Fruit fly (Drosophila melanogaster) whole organism, embryonic: ENCODE data around the gene CG15429.

Experiments
- Atf6 ChIP-seq: fragments of 200-800 bp; sonication (Bioruptor generic); IDR thresholded peaks from 2 replicates; pipeline ENCODE4 v1.3.6; 2022; ENCODE audit warnings: missing biosample characterization, missing genetic modification characterization
- Bgb ChIP-seq: fragments of 200-800 bp; sonication (Bioruptor generic); IDR thresholded peaks from 2 replicates; pipeline ENCODE4 v1.3.6; 2022; ENCODE audit warnings: missing biosample characterization, missing genetic modification characterization; ENCODE audit not compliant: partially characterized antibody
- Bteb2 ChIP-seq: fragments of 200-800 bp; sonication (Bioruptor generic); optimal IDR thresholded peaks from 2 replicates; lab custom pipeline; 2016; ENCODE audit warnings: missing biosample characterization, missing genetic modification characterization
- CG10543 ChIP-seq: fragments of 200-800 bp; sonication (Bioruptor generic); optimal IDR thresholded peaks from 3 replicates; lab custom pipeline; 2017; ENCODE audit warnings: missing biosample characterization, mild to moderate bottlenecking, missing genetic modification characterization, moderate library complexity
- CG11398 ChIP-seq: fragments of 200-800 bp; sonication (Bioruptor generic); optimal IDR thresholded peaks from 2 replicates; lab custom pipeline; 2016; ENCODE audit warnings: missing biosample characterization, missing genetic modification characterization
- CG12155 ChIP-seq: fragments of 200-800 bp; sonication (Bioruptor generic); optimal IDR thresholded peaks from 3 replicates; lab custom pipeline; 2016; ENCODE audit warnings: missing biosample characterization, missing genetic modification characterization
- CG12769 ChIP-seq: fragments of 200-800 bp; sonication (Bioruptor generic); optimal IDR thresholded peaks from 2 replicates; lab custom pipeline; 2019; ENCODE audit warnings: missing biosample characterization, mild to moderate bottlenecking, missing genetic modification characterization, moderate library complexity
- CG13296 ChIP-seq: fragments of 200-800 bp; sonication (Bioruptor generic); optimal IDR thresholded peaks from 3 replicates; lab custom pipeline; 2018; ENCODE audit warnings: missing biosample characterization, mild to moderate bottlenecking, missing genetic modification characterization
- CG13894 ChIP-seq: fragments of 200-800 bp; sonication (Bioruptor generic); optimal IDR thresholded peaks from 3 replicates; lab custom pipeline; 2018; ENCODE audit warnings: missing biosample characterization, mild to moderate bottlenecking, missing genetic modification characterization, moderate library complexity
- CG15073 ChIP-seq: fragments of 200-800 bp; sonication (Bioruptor generic); optimal IDR thresholded peaks from 2 replicates; lab custom pipeline; 2016; ENCODE audit warnings: missing biosample characterization, missing genetic modification characterization
- CG15479 ChIP-seq: fragments of 200-800 bp; sonication (Bioruptor generic); optimal IDR thresholded peaks from 3 replicates; lab custom pipeline; 2019; ENCODE audit warnings: missing biosample characterization, mild to moderate bottlenecking, missing genetic modification characterization, moderate library complexity
- CG15601 ChIP-seq: fragments of 200-800 bp; sonication (Bioruptor generic); optimal IDR thresholded peaks from 3 replicates; lab custom pipeline; 2019; ENCODE audit warnings: missing biosample characterization, mild to moderate bottlenecking, missing genetic modification characterization, moderate library complexity
- CG2199 ChIP-seq: fragments of 200-800 bp; sonication (Bioruptor generic); IDR thresholded peaks from 3 replicates; pipeline ENCODE4 v1.3.6; 2022; ENCODE audit warnings: missing biosample characterization, missing genetic modification characterization
- CG3407 ChIP-seq: fragments of 200-800 bp; sonication (Bioruptor generic); optimal IDR thresholded peaks from 2 replicates; lab custom pipeline; 2018; ENCODE audit warnings: missing biosample characterization, mild to moderate bottlenecking, missing genetic modification characterization
- CG3838 ChIP-seq: fragments of 200-800 bp; sonication (Bioruptor generic); optimal IDR thresholded peaks from 3 replicates; lab custom pipeline; 2016; ENCODE audit warnings: missing biosample characterization, missing genetic modification characterization
- CG42726 ChIP-seq: fragments of 200-800 bp; sonication (Bioruptor generic); IDR thresholded peaks from 2 replicates; pipeline ENCODE4 v1.3.6; 2022; ENCODE audit warnings: missing biosample characterization, missing genetic modification characterization; ENCODE audit not compliant: partially characterized antibody
- CG4360 ChIP-seq: fragments of 200-800 bp; sonication (Bioruptor generic); IDR thresholded peaks from 2 replicates; pipeline ENCODE4 v1.3.6; 2022; ENCODE audit warnings: missing biosample characterization, missing genetic modification characterization
- CG4404 ChIP-seq: fragments of 200-800 bp; sonication (Bioruptor generic); IDR thresholded peaks from 2 replicates; pipeline ENCODE4 v1.3.6; 2022; ENCODE audit warnings: missing biosample characterization, missing genetic modification characterization
- CG7963 ChIP-seq: fragments of 200-800 bp; sonication (Bioruptor generic); IDR thresholded peaks from 3 replicates; pipeline ENCODE4 v1.3.6; 2022; ENCODE audit warnings: missing biosample characterization, missing genetic modification characterization; ENCODE audit not compliant: partially characterized antibody
- Jarid2 ChIP-seq: fragments of 200-800 bp; sonication (Bioruptor generic); optimal IDR thresholded peaks from 3 replicates; lab custom pipeline; 2017; ENCODE audit warnings: mild to moderate bottlenecking, missing biosample characterization, missing genetic modification reagents, missing genetic modification characterization
- Max ChIP-seq: fragments of 200-800 bp; sonication (Bioruptor generic); optimal IDR thresholded peaks from 2 replicates; lab custom pipeline; 2016; ENCODE audit warnings: missing biosample characterization, mild to moderate bottlenecking, missing genetic modification characterization
- Opbp ChIP-seq: fragments of 200-800 bp; sonication (Bioruptor generic); IDR thresholded peaks from 3 replicates; pipeline ENCODE4 v1.3.6; 2022; ENCODE audit warnings: missing biosample characterization, missing genetic modification characterization; ENCODE audit not compliant: partially characterized antibody
- Scr ChIP-seq: fragments of 200-800 bp; sonication (Bioruptor generic); IDR thresholded peaks from 2 replicates; pipeline ENCODE4 v1.3.6; 2022; ENCODE audit warnings: missing biosample characterization, missing genetic modification characterization; ENCODE audit not compliant: partially characterized antibody
- Trl ChIP-seq, 3 experiments: fragments of >200 bp in 2 of 3; fragments of 200-800 bp in 1 of 3; sonication (Bioruptor generic) in 1 of 3; optimal IDR thresholded peaks; 2 replicates in 1 of 3; 3 replicates in 2 of 3; lab custom pipeline; 2016 to 2017; ENCODE audit warnings: missing biosample characterization in 1 of 3, missing genetic modification characterization in 1 of 3
- Xbp1 ChIP-seq: fragments of 200-800 bp; sonication (Bioruptor generic); optimal IDR thresholded peaks from 3 replicates; lab custom pipeline; 2016; ENCODE audit warnings: missing biosample characterization, mild to moderate bottlenecking, missing genetic modification characterization
- aop ChIP-seq: fragments of 200-800 bp; sonication (Bioruptor generic); IDR thresholded peaks from 2 replicates; pipeline ENCODE4 v1.3.6; 2022; ENCODE audit warnings: missing biosample characterization, missing genetic modification characterization
- ato ChIP-seq: fragments of 200-800 bp; sonication (Bioruptor generic); IDR thresholded peaks from 2 replicates; pipeline ENCODE4 v1.3.6; 2022; ENCODE audit warnings: missing biosample characterization, missing genetic modification characterization; ENCODE audit not compliant: partially characterized antibody
- bbx ChIP-seq: fragments of 200-800 bp; sonication (Bioruptor generic); IDR thresholded peaks from 2 replicates; pipeline ENCODE4 v1.3.6; 2022; ENCODE audit warnings: missing biosample characterization, missing genetic modification characterization; ENCODE audit not compliant: partially characterized antibody
- caup ChIP-seq: fragments of 200-800 bp; sonication (Bioruptor generic); optimal IDR thresholded peaks from 3 replicates; lab custom pipeline; 2017; ENCODE audit warnings: missing biosample characterization, mild to moderate bottlenecking, missing genetic modification characterization, moderate library complexity; ENCODE audit not compliant: severe bottlenecking
- ci ChIP-seq: fragments of 200-800 bp; sonication (Bioruptor generic); IDR thresholded peaks from 3 replicates; pipeline ENCODE4 v1.3.6; 2022; ENCODE audit warnings: missing biosample characterization, missing genetic modification characterization
- dan ChIP-seq: fragments of 200-800 bp; sonication (Bioruptor generic); IDR thresholded peaks from 2 replicates; pipeline ENCODE4 v1.3.6; 2022; ENCODE audit warnings: missing biosample characterization, missing genetic modification characterization
- dimm ChIP-seq: fragments of 200-800 bp; sonication (Bioruptor generic); IDR thresholded peaks from 2 replicates; pipeline ENCODE4 v1.3.6; 2022; ENCODE audit warnings: missing biosample characterization, missing genetic modification characterization
- gcm2 ChIP-seq: fragments of 200-800 bp; sonication (Bioruptor generic); optimal IDR thresholded peaks from 2 replicates; lab custom pipeline; 2016; ENCODE audit warnings: missing biosample characterization, missing genetic modification characterization
- grn ChIP-seq: fragments of 200-800 bp; sonication (Bioruptor generic); optimal IDR thresholded peaks from 3 replicates; lab custom pipeline; 2017; ENCODE audit warnings: missing biosample characterization, missing genetic modification characterization
- gro ChIP-seq: fragments of 200-800 bp; sonication (Bioruptor generic); optimal IDR thresholded peaks from 2 replicates; lab custom pipeline; 2016; ENCODE audit warnings: missing biosample characterization, missing genetic modification characterization
- gsb ChIP-seq: fragments of 200-800 bp; sonication (Bioruptor generic); IDR thresholded peaks from 2 replicates; pipeline ENCODE4 v1.3.6; 2022; ENCODE audit warnings: missing biosample characterization, missing genetic modification characterization
- hbn ChIP-seq: fragments of 200-800 bp; sonication (Bioruptor generic); IDR thresholded peaks from 2 replicates; pipeline ENCODE4 v1.3.6; 2022; ENCODE audit warnings: missing biosample characterization, missing genetic modification characterization; ENCODE audit not compliant: partially characterized antibody
- ind ChIP-seq: fragments of 200-800 bp; sonication (Bioruptor generic); optimal IDR thresholded peaks from 3 replicates; lab custom pipeline; 2016; ENCODE audit warnings: missing biosample characterization, missing genetic modification characterization
- kah ChIP-seq: fragments of 200-800 bp; sonication (Bioruptor generic); optimal IDR thresholded peaks from 2 replicates; lab custom pipeline; 2018; ENCODE audit warnings: missing biosample characterization, mild to moderate bottlenecking, missing genetic modification characterization
- ken ChIP-seq: fragments of 200-800 bp; sonication (Bioruptor generic); IDR thresholded peaks from 3 replicates; pipeline ENCODE4 v1.3.6; 2022; ENCODE audit warnings: missing biosample characterization, missing genetic modification characterization
- nom ChIP-seq: fragments of 200-800 bp; sonication (Bioruptor generic); optimal IDR thresholded peaks from 2 replicates; lab custom pipeline; 2017; ENCODE audit warnings: missing biosample characterization, missing genetic modification characterization, mild to moderate bottlenecking, moderate library complexity, missing genetic modification reagents
- prd ChIP-seq, 3 experiments: fragments of >200 bp in 2 of 3; fragments of 200-800 bp in 1 of 3; sonication (Bioruptor generic) in 1 of 3; optimal IDR thresholded peaks in 2 of 3; IDR thresholded peaks in 1 of 3; 2 replicates in 2 of 3; 3 replicates in 1 of 3; pipeline versions ENCODE4 v1.3.6 to Lab custom; 2017 to 2022; ENCODE audit warnings: missing biosample characterization in 1 of 3, missing genetic modification characterization in 1 of 3
- pum ChIP-seq: fragments of 200-800 bp; sonication (Bioruptor generic); optimal IDR thresholded peaks from 2 replicates; lab custom pipeline; 2016; ENCODE audit warnings: missing biosample characterization, missing genetic modification characterization
- scrt ChIP-seq: fragments of 200-800 bp; sonication (Bioruptor generic); optimal IDR thresholded peaks from 2 replicates; lab custom pipeline; 2018; ENCODE audit warnings: missing biosample characterization, mild to moderate bottlenecking, missing genetic modification characterization, moderate library complexity
- sens ChIP-seq: fragments of 200-800 bp; sonication (Bioruptor generic); peaks from one replicate; lab custom pipeline; 2016; ENCODE audit warnings: missing biosample characterization, missing genetic modification characterization
- slou ChIP-seq: fragments of 200-800 bp; sonication (Bioruptor generic); optimal IDR thresholded peaks from 3 replicates; lab custom pipeline; 2016; ENCODE audit warnings: missing biosample characterization, missing genetic modification characterization
- so ChIP-seq: fragments of 200-800 bp; sonication (Bioruptor generic); IDR thresholded peaks from 3 replicates; pipeline ENCODE4 v1.3.6; 2022; ENCODE audit warnings: missing biosample characterization, missing genetic modification characterization
- sr ChIP-seq: fragments of 200-800 bp; sonication (Bioruptor generic); IDR thresholded peaks from 3 replicates; pipeline ENCODE4 v1.3.6; 2022; ENCODE audit warnings: missing biosample characterization, missing genetic modification characterization
- tin ChIP-seq: fragments of 200-800 bp; sonication (Bioruptor generic); optimal IDR thresholded peaks from 3 replicates; lab custom pipeline; 2016; ENCODE audit warnings: missing biosample characterization, missing genetic modification characterization

Gene CG15429

DNA sequence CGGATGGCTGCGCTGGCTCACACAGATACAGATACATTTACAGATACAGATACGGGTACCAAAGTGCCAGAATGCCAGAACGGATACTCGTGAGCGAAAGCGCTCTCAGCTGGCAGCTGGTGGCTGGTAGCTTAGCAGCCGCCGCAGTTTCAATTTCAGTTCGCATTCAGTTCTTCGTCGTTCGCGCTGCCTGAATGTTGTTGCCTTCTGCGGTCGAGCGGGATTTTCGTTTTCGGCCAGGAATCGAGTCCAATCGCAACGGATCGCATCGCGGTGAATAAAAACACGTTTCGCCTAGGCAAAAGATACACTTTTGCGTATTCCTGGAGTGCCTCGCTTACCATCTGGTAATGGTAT is 19.0 kb upstream of the CG15429 start, which contains the start of gene Atet (continued):
- TF ChIP-seq so (GFP tag; lab: Robert Waterston, UW): peak; percentile 59; the same call in 2 of the 3 replicates
- peak; percentile 70 for TF ChIP-seq bbx (GFP tag; lab: Robert Waterston, UW)
- TF ChIP-seq CG4360 (GFP tag; lab: Robert Waterston, UW): peak; percentile 58; the same call in 1 of the 2 replicates
- peak; percentile 30 for TF ChIP-seq gro (GFP tag; lab: Kevin White, UChicago)
- no peak for TF ChIP-seq CG13296 (GFP tag; lab: Kevin White, UChicago)
- TF ChIP-seq gsb: peak; percentile 41; the same call in 1 of the 2 replicates
- no peak for TF ChIP-seq CG15073
- peak; percentile 19; the same call in 1 of the 2 replicates for TF ChIP-seq Scr (GFP tag; lab: Robert Waterston, UW)
- peak; percentile 47 for TF ChIP-seq CG10543 (GFP tag; lab: Kevin White, UChicago)
- peak; percentile 11 for TF ChIP-seq kah
- peak; percentile 8 for TF ChIP-seq nom
- TF ChIP-seq Opbp (GFP tag; lab: Robert Waterston, UW): peak; percentile 24; the same call in 1 of the 3 replicates
- no peak for TF ChIP-seq sens (GFP tag; lab: Kevin White, UChicago)
- peak; percentile 19 for TF ChIP-seq CG15479
- TF ChIP-seq prd (optimal IDR thresholded peaks at IDR 0.05; lab: Kevin White, UChicago): no peak
- TF ChIP-seq prd (GFP tag; IDR thresholded peaks at IDR 0.05; lab: Robert Waterston, UW): no peak
- no peak for TF ChIP-seq slou
- TF ChIP-seq CG7963: 0 out of 3 replicates have a peak, but pooled peaks have one; percentile 31
- peak; percentile 85 for TF ChIP-seq ci (GFP tag; lab: Robert Waterston, UW)
- TF ChIP-seq CG2199: peak; percentile 78; the same call in 1 of the 3 replicates
- TF ChIP-seq CG15601 (tag; lab: Kevin White, UChicago): peak; percentile 93
- peak; percentile 56; the same call in 1 of the 3 replicates for TF ChIP-seq sr (GFP tag; lab: Robert Waterston, UW)
- peak; percentile 96 for TF ChIP-seq Jarid2 (GFP tag; lab: Kevin White, UChicago)
- TF ChIP-seq tin: no peak
- TF ChIP-seq Trl (optimal IDR thresholded peaks at IDR 0.05; lab: Kevin White, UChicago): peak; percentile 60 to 65
- no peak for TF ChIP-seq Trl (GFP tag; optimal IDR thresholded peaks at IDR 0.05; lab: Kevin White, UChicago)
- no peak for TF ChIP-seq Max
- no peak for TF ChIP-seq Bteb2 (GFP tag; lab: Kevin White, UChicago)
- TF ChIP-seq CG12155: no peak
- peak; percentile 3 for TF ChIP-seq CG3407
- no peak for TF ChIP-seq dimm (GFP tag; lab: Robert Waterston, UW)
- peak; percentile 15 for TF ChIP-seq gcm2 (GFP tag; lab: Kevin White, UChicago)
- TF ChIP-seq CG13894 (tag; lab: Kevin White, UChicago): peak; percentile 15
- 0 out of 3 replicates have a peak, but pooled peaks have one; percentile 40 for TF ChIP-seq ken (GFP tag; lab: Robert Waterston, UW)
- TF ChIP-seq dan (GFP tag; lab: Robert Waterston, UW): no peak
- TF ChIP-seq Xbp1 (GFP tag; lab: Kevin White, UChicago): no peak
- peak; percentile 43; the same call in 1 of the 2 replicates for TF ChIP-seq Atf6 (GFP tag; lab: Robert Waterston, UW)
- no peak for TF ChIP-seq ind (GFP tag; lab: Kevin White, UChicago)
- no peak for TF ChIP-seq scrt (GFP tag; lab: Kevin White, UChicago)
- peak; percentile 89 for TF ChIP-seq CG12769 (tag; lab: Kevin White, UChicago)
- peak; percentile 77 for TF ChIP-seq CG42726 (GFP tag; lab: Robert Waterston, UW)
- TF ChIP-seq caup (GFP tag; lab: Kevin White, UChicago): peak; percentile 40
- TF ChIP-seq hbn: no peak
- no peak for TF ChIP-seq pum (GFP tag; lab: Kevin White, UChicago)
- TF ChIP-seq Bgb (GFP tag; lab: Robert Waterston, UW): peak; percentile 71
- TF ChIP-seq CG3838 (GFP tag; lab: Kevin White, UChicago): no peak
- peak; percentile 6 for TF ChIP-seq grn (GFP tag; lab: Kevin White, UChicago)
- no peak for TF ChIP-seq CG4404 (GFP tag; lab: Robert Waterston, UW)
- TF ChIP-seq CG11398 (GFP tag; lab: Kevin White, UChicago): no peak
- peak; percentile 64; the same call in 1 of the 2 replicates for TF ChIP-seq aop (GFP tag; lab: Robert Waterston, UW)
- TF ChIP-seq ato (GFP tag; lab: Robert Waterston, UW): no peak
